Fruit fly (Drosophila melanogaster) whole organism, embryonic: ENCODE data around the gene TwdlC.

Experiments used
- Atf-2 ChIP-seq: fragments of 200-800 bp; sonication (Bioruptor generic); optimal IDR thresholded peaks from 2 replicates; lab custom pipeline; 2016; ENCODE audit warnings: missing biosample characterization, missing genetic modification characterization
- BtbVII ChIP-seq: fragments of 200-800 bp; sonication (Bioruptor generic); optimal IDR thresholded peaks from 3 replicates; lab custom pipeline; 2017; ENCODE audit warnings: missing biosample characterization, mild to moderate bottlenecking, missing genetic modification characterization
- C15 ChIP-seq: fragments of 200-800 bp; sonication (Bioruptor generic); IDR thresholded peaks from 3 replicates; pipeline ENCODE4 v1.3.6; 2022; ENCODE audit warnings: missing biosample characterization, missing genetic modification characterization
- CG10209 ChIP-seq: fragments of 200-800 bp; sonication (Bioruptor generic); optimal IDR thresholded peaks from 3 replicates; lab custom pipeline; 2017; ENCODE audit warnings: missing biosample characterization, mild to moderate bottlenecking, missing genetic modification characterization, missing genetic modification reagents
- CG10654 ChIP-seq: fragments of 200-800 bp; sonication (Bioruptor generic); optimal IDR thresholded peaks from 2 replicates; lab custom pipeline; 2016; ENCODE audit warnings: missing biosample characterization, missing genetic modification characterization
- CG10959 ChIP-seq: fragments of 200-800 bp; sonication (Bioruptor generic); IDR thresholded peaks from 2 replicates; pipeline ENCODE4 v1.3.6; 2022; ENCODE audit warnings: missing biosample characterization, missing genetic modification characterization
- CG11560 ChIP-seq: fragments of 200-800 bp; sonication (Bioruptor generic); IDR thresholded peaks from 3 replicates; pipeline ENCODE4 v1.3.6; 2022; ENCODE audit warnings: missing biosample characterization, missing genetic modification characterization
- CG11696 ChIP-seq: fragments of 200-800 bp; sonication (Bioruptor generic); IDR thresholded peaks from 2 replicates; pipeline ENCODE4 v1.3.6; 2022; ENCODE audit warnings: missing biosample characterization, missing genetic modification characterization
- CG12769 ChIP-seq: fragments of 200-800 bp; sonication (Bioruptor generic); optimal IDR thresholded peaks from 2 replicates; lab custom pipeline; 2019; ENCODE audit warnings: missing biosample characterization, mild to moderate bottlenecking, missing genetic modification characterization, moderate library complexity
- CG1647 ChIP-seq: fragments of 200-800 bp; sonication (Bioruptor generic); optimal IDR thresholded peaks from 3 replicates; lab custom pipeline; 2016; ENCODE audit warnings: missing biosample characterization, missing genetic modification characterization
- CG17328 ChIP-seq: fragments of 200-800 bp; sonication (Bioruptor generic); IDR thresholded peaks from 2 replicates; pipeline ENCODE4 v1.3.6; 2022; ENCODE audit warnings: missing biosample characterization, missing genetic modification characterization
- CG18011 ChIP-seq: fragments of 200-800 bp; sonication (Bioruptor generic); optimal IDR thresholded peaks from 2 replicates; lab custom pipeline; 2017; ENCODE audit warnings: missing biosample characterization, missing genetic modification characterization, mild to moderate bottlenecking, moderate library complexity, missing genotype
- CG18262 ChIP-seq: fragments of 200-800 bp; optimal IDR thresholded peaks from 3 replicates; lab custom pipeline; 2019; ENCODE audit warnings: missing biosample characterization, mild to moderate bottlenecking, missing genetic modification characterization, moderate library complexity
- CG18599 ChIP-seq: fragments of 200-800 bp; sonication (Bioruptor generic); optimal IDR thresholded peaks from 3 replicates; lab custom pipeline; 2017; ENCODE audit warnings: missing biosample characterization, missing genetic modification characterization, mild to moderate bottlenecking, moderate library complexity, missing genetic modification reagents
- CG2712 ChIP-seq: fragments of 200-800 bp; optimal IDR thresholded peaks from 3 replicates; lab custom pipeline; 2019; ENCODE audit warnings: missing biosample characterization, mild to moderate bottlenecking, missing genetic modification characterization, moderate library complexity
- CG31388 ChIP-seq: fragments of 200-800 bp; sonication (Bioruptor generic); optimal IDR thresholded peaks from 2 replicates; lab custom pipeline; 2016; ENCODE audit warnings: missing biosample characterization, missing genetic modification characterization
- CG31441 ChIP-seq: fragments of 200-800 bp; sonication (Bioruptor generic); IDR thresholded peaks from 2 replicates; pipeline ENCODE4 v1.3.6; 2022; ENCODE audit warnings: missing biosample characterization, missing genetic modification characterization
- CG34224 ChIP-seq: fragments of 200-800 bp; sonication (Bioruptor generic); IDR thresholded peaks from 3 replicates; pipeline ENCODE4 v1.3.6; 2022; ENCODE audit warnings: missing biosample characterization, missing genetic modification characterization; ENCODE audit not compliant: partially characterized antibody
- CG5180 ChIP-seq: fragments of 200-800 bp; sonication (Bioruptor generic); optimal IDR thresholded peaks from 3 replicates; lab custom pipeline; 2017; ENCODE audit warnings: missing biosample characterization, missing genetic modification characterization, mild to moderate bottlenecking, moderate library complexity, missing genetic modification reagents
- CG5245 ChIP-seq: fragments of 200-800 bp; sonication (Bioruptor generic); optimal IDR thresholded peaks from 3 replicates; lab custom pipeline; 2016; ENCODE audit warnings: missing biosample characterization, missing genetic modification characterization
- CG6689 ChIP-seq: fragments of 200-800 bp; sonication (Bioruptor generic); IDR thresholded peaks from 2 replicates; pipeline ENCODE4 v1.3.6; 2022; ENCODE audit warnings: missing biosample characterization, missing genetic modification characterization
- CG6765 ChIP-seq: fragments of 200-800 bp; sonication (Bioruptor generic); optimal IDR thresholded peaks from 3 replicates; lab custom pipeline; 2017; ENCODE audit warnings: missing biosample characterization, mild to moderate bottlenecking, missing genetic modification characterization
- CG6813 ChIP-seq: fragments of 200-800 bp; sonication (Bioruptor generic); optimal IDR thresholded peaks from 2 replicates; lab custom pipeline; 2017; ENCODE audit warnings: missing biosample characterization, missing genetic modification characterization, mild to moderate bottlenecking, moderate library complexity, missing genetic modification reagents
- CG9215 ChIP-seq: fragments of 200-800 bp; sonication (Bioruptor generic); IDR thresholded peaks from 2 replicates; pipeline ENCODE4 v1.3.6; 2022; ENCODE audit warnings: missing biosample characterization, missing genetic modification characterization
- CG9437 ChIP-seq: fragments of 200-800 bp; sonication (Bioruptor generic); optimal IDR thresholded peaks from 2 replicates; lab custom pipeline; 2018; ENCODE audit warnings: missing biosample characterization, mild to moderate bottlenecking, missing genetic modification characterization
- CG9797 ChIP-seq: fragments of 200-800 bp; sonication (Bioruptor generic); optimal IDR thresholded peaks from 3 replicates; lab custom pipeline; 2018; ENCODE audit warnings: missing biosample characterization, mild to moderate bottlenecking, missing genetic modification characterization
- Dip3 ChIP-seq: fragments of 200-800 bp; sonication (Bioruptor generic); optimal IDR thresholded peaks from 3 replicates; lab custom pipeline; 2016; ENCODE audit warnings: missing biosample characterization, missing genetic modification characterization
- Doc2 ChIP-seq: fragments of 200-800 bp; sonication (Bioruptor generic); IDR thresholded peaks from 2 replicates; pipeline ENCODE4 v1.3.6; 2022; ENCODE audit warnings: missing biosample characterization, missing genetic modification characterization
- HLHmδ ChIP-seq: fragments of 200-800 bp; sonication (Bioruptor generic); optimal IDR thresholded peaks from 2 replicates; lab custom pipeline; 2018; ENCODE audit warnings: missing biosample characterization, mild to moderate bottlenecking, missing genetic modification characterization, moderate library complexity
- Nf-YB ChIP-seq: fragments of 200-800 bp; sonication (Bioruptor generic); optimal IDR thresholded peaks from 3 replicates; lab custom pipeline; 2019; ENCODE audit warnings: missing biosample characterization, mild to moderate bottlenecking, missing genetic modification characterization, moderate library complexity
- Oaz ChIP-seq: fragments of 200-800 bp; sonication (Bioruptor generic); IDR thresholded peaks from 2 replicates; pipeline ENCODE4 v1.3.6; 2022; ENCODE audit warnings: missing biosample characterization, missing genetic modification characterization
- Oli ChIP-seq: fragments of 200-800 bp; sonication (Bioruptor generic); optimal IDR thresholded peaks from 2 replicates; lab custom pipeline; 2018; ENCODE audit warnings: missing biosample characterization, mild to moderate bottlenecking, missing genetic modification characterization, moderate library complexity
- bsh ChIP-seq, 2 experiments: fragments of 200-800 bp; sonication (Bioruptor generic); optimal IDR thresholded peaks; 2 replicates each; lab custom pipeline; 2017 to 2018; ENCODE audit warnings: mild to moderate bottlenecking in 2 of 2, missing biosample characterization in 2 of 2, missing genetic modification characterization in 2 of 2, moderate library complexity in 1 of 2
- btn ChIP-seq: fragments of 200-800 bp; sonication (Bioruptor generic); optimal IDR thresholded peaks from 2 replicates; lab custom pipeline; 2016; ENCODE audit warnings: missing biosample characterization, missing genetic modification characterization
- chm ChIP-seq: fragments of 200-800 bp; sonication (Bioruptor generic); IDR thresholded peaks from 2 replicates; pipeline ENCODE4 v1.3.6; 2022; ENCODE audit warnings: missing biosample characterization, missing genetic modification characterization
- crol ChIP-seq: fragments of 200-800 bp; sonication (Bioruptor generic); IDR thresholded peaks from 2 replicates; pipeline ENCODE4 v1.3.6; 2022; ENCODE audit warnings: missing biosample characterization, missing genetic modification characterization
- cwo ChIP-seq: fragments of 200-800 bp; sonication (Bioruptor generic); optimal IDR thresholded peaks from 3 replicates; lab custom pipeline; 2017; ENCODE audit warnings: missing biosample characterization, missing genetic modification characterization, mild to moderate bottlenecking, moderate library complexity, missing genetic modification reagents
- emc ChIP-seq: fragments of 200-800 bp; sonication (Bioruptor generic); optimal IDR thresholded peaks from 2 replicates; lab custom pipeline; 2016; ENCODE audit warnings: missing biosample characterization, missing genetic modification characterization
- gem ChIP-seq: fragments of 200-800 bp; sonication (Bioruptor generic); optimal IDR thresholded peaks from 2 replicates; lab custom pipeline; 2019; ENCODE audit warnings: missing biosample characterization, mild to moderate bottlenecking, missing genetic modification characterization, moderate library complexity
- grau ChIP-seq: fragments of 200-800 bp; optimal IDR thresholded peaks from 3 replicates; lab custom pipeline; 2019; ENCODE audit warnings: missing biosample characterization, mild to moderate bottlenecking, missing genetic modification characterization, moderate library complexity
- h ChIP-seq: fragments of >200 bp; optimal IDR thresholded peaks from 2 replicates; lab custom pipeline; 2017
- kay ChIP-seq: fragments of 200-800 bp; sonication (Bioruptor generic); optimal IDR thresholded peaks from 2 replicates; lab custom pipeline; 2016; ENCODE audit warnings: missing biosample characterization, missing genetic modification characterization
- lmd ChIP-seq: fragments of 200-800 bp; sonication (Bioruptor generic); IDR thresholded peaks from 2 replicates; pipeline ENCODE4 v1.3.6; 2022; ENCODE audit warnings: missing biosample characterization, missing genetic modification characterization
- lov ChIP-seq, 2 experiments: fragments of 200-800 bp in 1 of 2; fragments of >200 bp in 1 of 2; sonication (Bioruptor generic) in 1 of 2; IDR thresholded peaks in 1 of 2; optimal IDR thresholded peaks in 1 of 2; 2 replicates in 1 of 2; 3 replicates in 1 of 2; pipeline versions ENCODE4 v1.3.6 to Lab custom; 2017 to 2022; ENCODE audit warnings: missing biosample characterization in 1 of 2, missing genetic modification characterization in 1 of 2
- nerfin-2 ChIP-seq: fragments of 200-800 bp; sonication (Bioruptor generic); IDR thresholded peaks from 2 replicates; pipeline ENCODE4 v1.3.6; 2022; ENCODE audit warnings: missing biosample characterization, missing genetic modification characterization; ENCODE audit not compliant: partially characterized antibody
- p53 ChIP-seq: fragments of 200-800 bp; sonication (Bioruptor generic); optimal IDR thresholded peaks from 2 replicates; lab custom pipeline; 2016; ENCODE audit warnings: missing biosample characterization, missing genetic modification characterization
- repo ChIP-seq: fragments of 200-800 bp; sonication (Bioruptor generic); optimal IDR thresholded peaks from 2 replicates; lab custom pipeline; 2016; ENCODE audit warnings: missing biosample characterization, missing genetic modification characterization
- sob ChIP-seq: fragments of 200-800 bp; sonication (Bioruptor generic); IDR thresholded peaks from 2 replicates; pipeline ENCODE4 v1.3.6; 2022; ENCODE audit warnings: missing biosample characterization, missing genetic modification characterization
- stwl ChIP-seq: fragments of 200-800 bp; sonication (Bioruptor generic); optimal IDR thresholded peaks from 3 replicates; lab custom pipeline; 2018; ENCODE audit warnings: missing biosample characterization, mild to moderate bottlenecking, missing genetic modification characterization, moderate library complexity
- trem ChIP-seq: fragments of 200-800 bp; optimal IDR thresholded peaks from 3 replicates; lab custom pipeline; 2019; ENCODE audit warnings: missing biosample characterization, mild to moderate bottlenecking, missing genetic modification characterization, moderate library complexity
- twi ChIP-seq: fragments of 200-800 bp; optimal IDR thresholded peaks from 2 replicates; lab custom pipeline; 2019; ENCODE audit warnings: missing biosample characterization, mild to moderate bottlenecking, missing genetic modification characterization, moderate library complexity

Gene TwdlC

DNA sequence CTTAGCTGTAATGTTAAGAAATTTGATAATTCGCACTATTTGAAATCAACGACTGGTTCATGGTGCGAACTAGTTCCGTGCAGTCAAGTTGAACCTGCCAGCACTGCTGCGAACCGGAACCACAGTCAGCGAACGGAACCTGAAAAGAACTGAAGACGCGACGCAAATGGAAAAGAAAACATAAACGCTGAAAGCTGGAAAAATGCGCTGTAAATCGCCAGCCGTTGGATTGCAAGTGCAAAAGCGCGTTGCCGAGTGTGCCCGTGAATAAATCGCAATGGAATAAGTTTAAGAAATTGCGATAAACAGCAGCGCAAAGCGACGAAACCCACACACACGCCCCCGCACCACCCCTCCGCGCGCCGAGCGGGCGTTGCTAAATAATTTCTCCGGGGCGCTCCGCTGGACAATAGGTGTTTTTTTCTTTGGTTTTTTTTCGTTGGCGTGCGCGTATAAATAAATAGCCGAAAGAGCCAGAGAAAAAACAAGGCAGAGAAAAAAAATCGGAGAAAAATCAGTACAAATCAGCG is 27.8 kb upstream of the TwdlC start, which contains the start of gene CG5521 (continued):
- TF ChIP-seq CG18599 (no peak), CG6689 (GFP tag; lab: Robert Waterston, UW) (no peak), CG31441 (GFP tag; lab: Robert Waterston, UW) (no peak), btn (GFP tag; lab: Kevin White, UChicago) (no peak), Oaz (GFP tag; lab: Robert Waterston, UW) (no peak), trem (tag; lab: Kevin White, UChicago) (no peak), lmd (GFP tag; lab: Robert Waterston, UW) (no peak), CG11696 (GFP tag; lab: Robert Waterston, UW) (no peak), emc (GFP tag; lab: Kevin White, UChicago) (no peak), repo (no peak), nerfin-2 (no peak), gem (tag; lab: Kevin White, UChicago) (no peak), Doc2 (no peak), BtbVII (GFP tag; lab: Kevin White, UChicago) (no peak), CG11560 (tag; lab: Robert Waterston, UW) (no peak), CG5180 (no peak), CG2712 (tag; lab: Kevin White, UChicago) (no peak), bsh (GFP tag; optimal IDR thresholded peaks at IDR 0.05; lab: Kevin White, UChicago) (no peak), CG31388 (GFP tag; lab: Kevin White, UChicago) (no peak), twi (tag; lab: Kevin White, UChicago) (no peak), CG6813 (GFP tag; lab: Kevin White, UChicago) (no peak), CG18262 (no peak), crol (peak; percentile 98), C15 (GFP tag; lab: Robert Waterston, UW) (no peak), Oli (tag; lab: Kevin White, UChicago) (no peak), stwl (tag; lab: Kevin White, UChicago) (peak; percentile 14), sob (GFP tag; lab: Robert Waterston, UW) (no peak), HLHmδ (GFP tag; lab: Kevin White, UChicago) (no peak), CG10654 (GFP tag; lab: Kevin White, UChicago) (no peak), chm (GFP tag; lab: Robert Waterston, UW) (peak; percentile 20; the same call in 1 of the 2 replicates), CG9797 (GFP tag; lab: Kevin White, UChicago) (no peak), p53 (GFP tag; lab: Kevin White, UChicago) (no peak), CG17328 (no peak), Atf-2 (GFP tag; lab: Kevin White, UChicago) (no peak), CG5245 (GFP tag; lab: Kevin White, UChicago) (no peak), CG10209 (GFP tag; lab: Kevin White, UChicago) (no peak), CG6765 (GFP tag; lab: Kevin White, UChicago) (peak; percentile 22), lov (optimal IDR thresholded peaks at IDR 0.05; lab: Kevin White, UChicago) (no peak), lov (GFP tag; IDR thresholded peaks at IDR 0.05; lab: Robert Waterston, UW) (no peak), grau (no peak), CG12769 (tag; lab: Kevin White, UChicago) (no peak), CG34224 (GFP tag; lab: Robert Waterston, UW) (0 out of 3 replicates have a peak, but pooled peaks have one; percentile 48), CG1647 (GFP tag; lab: Kevin White, UChicago) (no peak), h (lab: Kevin White, UChicago) (no peak), CG18011 (GFP tag; lab: Kevin White, UChicago) (no peak), CG9437 (GFP tag; lab: Kevin White, UChicago) (no peak), kay (GFP tag; lab: Kevin White, UChicago) (no peak), cwo (GFP tag; lab: Kevin White, UChicago) (no peak), CG10959 (no peak), Nf-YB (no peak), CG9215 (no peak), Dip3 (GFP tag; lab: Kevin White, UChicago) (no peak)
